Worm (Caenorhabditis elegans) whole organism, midembryonic: ENCODE results near the gene F13A7.12.

Experiments
- flt-1 ChIP-seq: fragments of 200-800 bp; sonication (Bioruptor generic); IDR thresholded peaks from 2 replicates; pipeline ENCODE4 v1.3.6; 2022; ENCODE audit warnings: missing genetic modification characterization, missing compliant biosample characterization
- tab-1 ChIP-seq: fragments of 200-800 bp; sonication (Bioruptor generic); IDR thresholded peaks from 2 replicates; pipeline ENCODE4 v1.3.6; 2022; ENCODE audit warnings: missing genetic modification characterization, missing compliant biosample characterization

- TF ChIP-seq flt-1 (GFP tag; lab: Robert Waterston, UW) (no peak), tab-1 (GFP tag; lab: Robert Waterston, UW) (no peak)
These were observed 27.7 kb upstream of the F13A7.12 start for ce11 chrV:16368143-16368542.
